Fruit fly (Drosophila melanogaster) whole organism, pupa: ENCODE results near the gene Rtnl1.

Source experiments
- CG17806 ChIP-seq: fragments of 200-800 bp; sonication (Bioruptor generic); optimal IDR thresholded peaks from 2 replicates; lab custom pipeline; 2018; ENCODE audit warnings: missing biosample characterization, mild to moderate bottlenecking, missing genetic modification characterization, moderate library complexity
- CG32121 ChIP-seq: fragments of 200-800 bp; sonication (Bioruptor generic); IDR thresholded peaks from 2 replicates; pipeline ENCODE4 v1.3.6; 2022; ENCODE audit warnings: missing biosample characterization, missing genetic modification characterization
- CG4496 ChIP-seq: fragments of 200-800 bp; sonication (Bioruptor generic); IDR thresholded peaks from 3 replicates; pipeline ENCODE4 v1.3.6; 2022; ENCODE audit warnings: missing biosample characterization, missing genetic modification characterization
- Ets98B ChIP-seq: fragments of 200-800 bp; sonication (Bioruptor generic); IDR thresholded peaks from 2 replicates; pipeline ENCODE4 v1.3.6; 2022; ENCODE audit warnings: missing biosample characterization, missing genetic modification characterization
- Pif1B ChIP-seq: fragments of 200-800 bp; sonication (Bioruptor generic); optimal IDR thresholded peaks from 3 replicates; lab custom pipeline; 2016; ENCODE audit warnings: missing biosample characterization, missing genetic modification characterization
- Snoo ChIP-seq: fragments of 200-800 bp; sonication (Bioruptor generic); optimal IDR thresholded peaks from 3 replicates; lab custom pipeline; 2017; ENCODE audit warnings: missing biosample characterization, mild to moderate bottlenecking, missing genetic modification characterization, inconsistent platforms

DNA sequence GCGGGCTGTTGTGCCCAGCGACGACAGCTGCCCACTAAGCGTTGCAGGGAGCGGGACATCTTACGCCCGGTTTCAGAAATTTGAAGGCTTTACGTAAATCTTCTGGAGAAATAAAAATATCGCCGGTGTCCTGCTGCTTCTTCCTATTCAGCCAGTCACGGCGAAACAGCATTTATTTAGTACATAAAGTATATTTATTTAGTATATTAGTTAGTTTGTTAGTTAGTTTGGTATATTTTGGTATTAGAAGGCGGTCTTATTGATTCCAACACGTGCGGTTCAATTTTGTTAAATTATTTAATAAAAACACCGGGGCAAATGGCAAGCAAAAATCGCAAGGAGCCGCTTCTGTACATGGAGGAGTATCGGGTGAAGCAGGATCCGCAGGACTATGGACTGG, 40.8 kb downstream of the Rtnl1 start, which contains the start of the genes Scox and Polr1C:
- TF ChIP-seq Pif1B (GFP tag; lab: Kevin White, UChicago) (no peak), CG4496 (GFP tag; lab: Robert Waterston, UW) (no peak), Snoo (tag; lab: Kevin White, UChicago) (no peak), CG17806 (tag; lab: Kevin White, UChicago) (no peak), CG32121 (GFP tag; lab: Robert Waterston, UW) (no peak), Ets98B (GFP tag; lab: Robert Waterston, UW) (no peak)
